Fruit fly (Drosophila melanogaster) whole organism, embryonic: ENCODE results near the gene Ir92a.

Experiments used
- Abd-B ChIP-seq: fragments of 200-800 bp; sonication (Bioruptor generic); optimal IDR thresholded peaks from 2 replicates; lab custom pipeline; 2018; ENCODE audit warnings: missing biosample characterization, mild to moderate bottlenecking, missing genetic modification characterization, moderate library complexity
- Blimp-1 ChIP-seq: fragments of 200-800 bp; sonication (Bioruptor generic); optimal IDR thresholded peaks from 3 replicates; lab custom pipeline; 2018; ENCODE audit warnings: missing biosample characterization, missing genetic modification characterization, mild to moderate bottlenecking, moderate library complexity, missing genetic modification reagents
- CG10267 ChIP-seq: fragments of 200-800 bp; sonication (Bioruptor generic); optimal IDR thresholded peaks from 2 replicates; lab custom pipeline; 2018; ENCODE audit warnings: missing biosample characterization, mild to moderate bottlenecking, missing genetic modification characterization, moderate library complexity
- CG11093 ChIP-seq: fragments of 200-800 bp; sonication (Bioruptor generic); IDR thresholded peaks from 3 replicates; pipeline ENCODE4 v1.3.6; 2022; ENCODE audit warnings: missing biosample characterization, missing genetic modification characterization
- CG13624 ChIP-seq: fragments of 200-800 bp; sonication (Bioruptor generic); optimal IDR thresholded peaks from 2 replicates; lab custom pipeline; 2016; ENCODE audit warnings: missing biosample characterization, missing genetic modification characterization
- CG14014 ChIP-seq: fragments of 200-800 bp; sonication (Bioruptor generic); IDR thresholded peaks from 2 replicates; pipeline ENCODE4 v1.3.6; 2022; ENCODE audit warnings: missing biosample characterization, missing genetic modification characterization
- CG14050 ChIP-seq: fragments of 200-800 bp; sonication (Bioruptor generic); IDR thresholded peaks from 3 replicates; pipeline ENCODE4 v1.3.6; 2022; ENCODE audit warnings: missing biosample characterization, missing genetic modification characterization
- CG15011 ChIP-seq: fragments of 200-800 bp; sonication (Bioruptor generic); optimal IDR thresholded peaks from 3 replicates; lab custom pipeline; 2018; ENCODE audit warnings: missing biosample characterization, mild to moderate bottlenecking, missing genetic modification characterization
- CG17359 ChIP-seq: fragments of 200-800 bp; sonication (Bioruptor generic); optimal IDR thresholded peaks from 3 replicates; lab custom pipeline; 2018; ENCODE audit warnings: missing biosample characterization, mild to moderate bottlenecking, missing genetic modification characterization, moderate library complexity
- CG17829 ChIP-seq: fragments of 200-800 bp; optimal IDR thresholded peaks from 2 replicates; lab custom pipeline; 2019; ENCODE audit warnings: missing biosample characterization, mild to moderate bottlenecking, missing genetic modification characterization, moderate library complexity
- CG1792 ChIP-seq: fragments of 200-800 bp; sonication (Bioruptor generic); optimal IDR thresholded peaks from 2 replicates; lab custom pipeline; 2016; ENCODE audit warnings: missing biosample characterization, missing genetic modification characterization
- CG18476 ChIP-seq: fragments of 200-800 bp; sonication (Bioruptor generic); optimal IDR thresholded peaks from 2 replicates; lab custom pipeline; 2016; ENCODE audit warnings: missing biosample characterization, mild to moderate bottlenecking, missing genetic modification characterization
- CG2712 ChIP-seq: fragments of 200-800 bp; optimal IDR thresholded peaks from 3 replicates; lab custom pipeline; 2019; ENCODE audit warnings: missing biosample characterization, mild to moderate bottlenecking, missing genetic modification characterization, moderate library complexity
- CG30431 ChIP-seq: fragments of 200-800 bp; sonication (Bioruptor generic); optimal IDR thresholded peaks from 2 replicates; lab custom pipeline; 2017; ENCODE audit warnings: missing biosample characterization, missing genetic modification characterization
- CG32772 ChIP-seq: fragments of 200-800 bp; sonication (Bioruptor generic); IDR thresholded peaks from 2 replicates; pipeline ENCODE4 v1.3.6; 2022; ENCODE audit warnings: missing biosample characterization, missing genetic modification characterization
- CG3281 ChIP-seq: fragments of 200-800 bp; sonication (Bioruptor generic); optimal IDR thresholded peaks from 3 replicates; lab custom pipeline; 2017; ENCODE audit warnings: missing biosample characterization, mild to moderate bottlenecking, missing genetic modification characterization
- CG33213 ChIP-seq: fragments of 200-800 bp; sonication (Bioruptor generic); optimal IDR thresholded peaks from 3 replicates; lab custom pipeline; 2016; ENCODE audit warnings: missing biosample characterization, missing genetic modification characterization
- CG6654 ChIP-seq: fragments of 200-800 bp; sonication (Bioruptor generic); optimal IDR thresholded peaks from 2 replicates; lab custom pipeline; 2017; ENCODE audit warnings: missing biosample characterization, mild to moderate bottlenecking, missing genetic modification characterization
- CG6689 ChIP-seq: fragments of 200-800 bp; sonication (Bioruptor generic); IDR thresholded peaks from 2 replicates; pipeline ENCODE4 v1.3.6; 2022; ENCODE audit warnings: missing biosample characterization, missing genetic modification characterization
- CG7839 ChIP-seq: fragments of 200-800 bp; sonication (Bioruptor generic); optimal IDR thresholded peaks from 3 replicates; lab custom pipeline; 2018; ENCODE audit warnings: missing biosample characterization, mild to moderate bottlenecking, missing genetic modification characterization, moderate library complexity
- CG8089 ChIP-seq: fragments of 200-800 bp; sonication (Bioruptor generic); optimal IDR thresholded peaks from 3 replicates; lab custom pipeline; 2016; ENCODE audit warnings: missing biosample characterization, missing genetic modification characterization
- CG8924 ChIP-seq: fragments of 200-800 bp; optimal IDR thresholded peaks from 3 replicates; lab custom pipeline; 2019; ENCODE audit warnings: missing biosample characterization, mild to moderate bottlenecking, missing genetic modification characterization, moderate library complexity
- D ChIP-seq, 2 experiments: fragments of 200-800 bp in 1 of 2; fragments of >200 bp in 1 of 2; sonication (Bioruptor generic) in 1 of 2; optimal IDR thresholded peaks; 2 replicates in 1 of 2; 3 replicates in 1 of 2; lab custom pipeline; 2017; ENCODE audit warnings: mild to moderate bottlenecking in 1 of 2, missing biosample characterization in 1 of 2, missing genetic modification characterization in 1 of 2, missing genetic modification reagents in 1 of 2
- Dad ChIP-seq: fragments of 200-800 bp; sonication (Bioruptor generic); optimal IDR thresholded peaks from 3 replicates; lab custom pipeline; 2016; ENCODE audit warnings: missing biosample characterization, missing genetic modification characterization
- Dip3 ChIP-seq: fragments of 200-800 bp; sonication (Bioruptor generic); optimal IDR thresholded peaks from 3 replicates; lab custom pipeline; 2016; ENCODE audit warnings: missing biosample characterization, missing genetic modification characterization
- Eip74EF ChIP-seq, 2 experiments: fragments of 200-800 bp in 1 of 2; fragments of >200 bp in 1 of 2; sonication (Bioruptor generic) in 1 of 2; optimal IDR thresholded peaks; 2 replicates each; lab custom pipeline; 2017 to 2019; ENCODE audit warnings: missing biosample characterization in 2 of 2, missing genetic modification characterization in 2 of 2, mild to moderate bottlenecking in 1 of 2, moderate library complexity in 1 of 2
- Fer1 ChIP-seq: fragments of 200-800 bp; sonication (Bioruptor generic); optimal IDR thresholded peaks from 2 replicates; lab custom pipeline; 2017; ENCODE audit warnings: missing biosample characterization, mild to moderate bottlenecking, missing genetic modification characterization
- Gug ChIP-seq: fragments of 200-800 bp; sonication (Bioruptor generic); IDR thresholded peaks from 4 replicates; pipeline ENCODE4 v1.3.6; 2022; ENCODE audit warnings: missing biosample characterization, missing genetic modification characterization
- Hr51 ChIP-seq, 2 experiments: fragments of 200-800 bp; sonication (Bioruptor generic); optimal IDR thresholded peaks; 2 replicates in 1 of 2; 3 replicates in 1 of 2; lab custom pipeline; 2016 to 2018; ENCODE audit warnings: missing biosample characterization in 2 of 2, missing genetic modification characterization in 2 of 2, mild to moderate bottlenecking in 1 of 2, moderate library complexity in 1 of 2
- Jarid2 ChIP-seq: fragments of 200-800 bp; sonication (Bioruptor generic); optimal IDR thresholded peaks from 3 replicates; lab custom pipeline; 2017; ENCODE audit warnings: mild to moderate bottlenecking, missing biosample characterization, missing genetic modification reagents, missing genetic modification characterization
- Meics ChIP-seq: fragments of 200-800 bp; sonication (Bioruptor generic); optimal IDR thresholded peaks from 2 replicates; lab custom pipeline; 2017; ENCODE audit warnings: missing biosample characterization, mild to moderate bottlenecking, missing genetic modification characterization
- Nf-YC ChIP-seq: fragments of 200-800 bp; optimal IDR thresholded peaks from 3 replicates; lab custom pipeline; 2019; ENCODE audit warnings: missing biosample characterization, mild to moderate bottlenecking, missing genetic modification characterization, moderate library complexity
- Ravus ChIP-seq: fragments of 200-800 bp; sonication (Bioruptor generic); IDR thresholded peaks from 2 replicates; pipeline ENCODE4 v1.3.6; 2022; ENCODE audit warnings: missing biosample characterization, missing genetic modification characterization
- bab2 ChIP-seq: fragments of 200-800 bp; sonication (Bioruptor generic); optimal IDR thresholded peaks from 2 replicates; lab custom pipeline; 2016; ENCODE audit warnings: missing biosample characterization, missing genetic modification characterization
- dmrt11E ChIP-seq: fragments of 200-800 bp; sonication (Bioruptor generic); optimal IDR thresholded peaks from 3 replicates; lab custom pipeline; 2018; ENCODE audit warnings: missing biosample characterization, mild to moderate bottlenecking, missing genetic modification characterization, moderate library complexity
- esg ChIP-seq: fragments of 200-800 bp; sonication (Bioruptor generic); conservative IDR thresholded peaks from 2 replicates; pipeline ENCODE4 v1.3.6; 2022; ENCODE audit warnings: missing biosample characterization, missing genetic modification characterization
- fd3F ChIP-seq: fragments of 200-800 bp; sonication (Bioruptor generic); optimal IDR thresholded peaks from 2 replicates; lab custom pipeline; 2018; ENCODE audit warnings: missing biosample characterization, mild to moderate bottlenecking, missing genetic modification characterization, moderate library complexity
- gce ChIP-seq: fragments of 200-800 bp; sonication (Bioruptor generic); IDR thresholded peaks from 3 replicates; pipeline ENCODE4 v1.3.6; 2022; ENCODE audit warnings: missing biosample characterization, missing genetic modification characterization
- hkb ChIP-seq, 2 experiments: fragments of 200-800 bp in 1 of 2; fragments of >200 bp in 1 of 2; sonication (Bioruptor generic) in 1 of 2; IDR thresholded peaks in 1 of 2; optimal IDR thresholded peaks in 1 of 2; 2 replicates each; pipeline versions ENCODE4 v1.3.6 to Lab custom; 2017 to 2022; ENCODE audit warnings: missing biosample characterization in 1 of 2, missing genetic modification characterization in 1 of 2
- ind ChIP-seq: fragments of 200-800 bp; sonication (Bioruptor generic); optimal IDR thresholded peaks from 3 replicates; lab custom pipeline; 2016; ENCODE audit warnings: missing biosample characterization, missing genetic modification characterization
- lmd ChIP-seq: fragments of 200-800 bp; sonication (Bioruptor generic); IDR thresholded peaks from 2 replicates; pipeline ENCODE4 v1.3.6; 2022; ENCODE audit warnings: missing biosample characterization, missing genetic modification characterization
- nau ChIP-seq: fragments of 200-800 bp; sonication (Bioruptor generic); optimal IDR thresholded peaks from 3 replicates; lab custom pipeline; 2017; ENCODE audit warnings: missing biosample characterization, mild to moderate bottlenecking, missing genetic modification characterization, missing genetic modification reagents
- ro ChIP-seq: fragments of 200-800 bp; sonication (Bioruptor generic); IDR thresholded peaks from 2 replicates; pipeline ENCODE4 v1.3.6; 2022; ENCODE audit warnings: missing biosample characterization, missing genetic modification characterization
- scrt ChIP-seq: fragments of 200-800 bp; sonication (Bioruptor generic); optimal IDR thresholded peaks from 2 replicates; lab custom pipeline; 2018; ENCODE audit warnings: missing biosample characterization, mild to moderate bottlenecking, missing genetic modification characterization, moderate library complexity
- sens ChIP-seq: fragments of 200-800 bp; sonication (Bioruptor generic); peaks from one replicate; lab custom pipeline; 2016; ENCODE audit warnings: missing biosample characterization, missing genetic modification characterization
- stc ChIP-seq: fragments of 200-800 bp; sonication (Bioruptor generic); IDR thresholded peaks from 2 replicates; pipeline ENCODE4 v1.3.6; 2022; ENCODE audit warnings: missing biosample characterization, missing genetic modification characterization
- tap ChIP-seq: fragments of 200-800 bp; optimal IDR thresholded peaks from 3 replicates; lab custom pipeline; 2019; ENCODE audit warnings: missing biosample characterization, mild to moderate bottlenecking, missing genetic modification characterization, moderate library complexity
- ttk ChIP-seq: fragments of 200-800 bp; sonication (Bioruptor generic); IDR thresholded peaks from 2 replicates; pipeline ENCODE4 v2.1.2; 2022; ENCODE audit warnings: missing biosample characterization, missing genetic modification characterization
- vvl ChIP-seq: fragments of 200-800 bp; sonication (Bioruptor generic); IDR thresholded peaks from 2 replicates; pipeline ENCODE4 v1.3.6; 2022; ENCODE audit warnings: missing biosample characterization, missing genetic modification characterization

The Ir92a gene

dm6 chr3R:20312838-20313237, 25.9 kb upstream of the Ir92a start:
- TF ChIP-seq CG33213 (GFP tag; lab: Kevin White, UChicago) (peak; percentile 30), CG10267 (tag; lab: Kevin White, UChicago) (peak; percentile 30), CG8924 (tag; lab: Kevin White, UChicago) (peak; percentile 30), scrt (GFP tag; lab: Kevin White, UChicago) (peak; percentile 34), CG14050 (GFP tag; lab: Robert Waterston, UW) (0 out of 3 replicates have a peak, but pooled peaks have one; percentile 16), Eip74EF (GFP tag; optimal IDR thresholded peaks at IDR 0.05; lab: Kevin White, UChicago) (peak in 1 of 2 experiments; percentile 12), CG13624 (peak; percentile 19), CG30431 (GFP tag; lab: Kevin White, UChicago) (no peak), ttk (no peak), CG1792 (no peak), CG32772 (GFP tag; lab: Robert Waterston, UW) (peak; percentile 29; the same call in 1 of the 2 replicates), CG8089 (no peak), tap (tag; lab: Kevin White, UChicago) (peak; percentile 44), CG11093 (GFP tag; lab: Robert Waterston, UW) (no peak), esg (GFP tag; lab: Robert Waterston, UW) (peak; percentile 47), Dad (GFP tag; lab: Kevin White, UChicago) (no peak), sens (GFP tag; lab: Kevin White, UChicago) (peak; percentile 62), stc (peak; percentile 40; the same call in 1 of the 2 replicates), Blimp-1 (GFP tag; lab: Kevin White, UChicago) (peak; percentile 42), lmd (GFP tag; lab: Robert Waterston, UW) (peak; percentile 53), ro (GFP tag; lab: Robert Waterston, UW) (no peak), dmrt11E (tag; lab: Kevin White, UChicago) (no peak), ind (GFP tag; lab: Kevin White, UChicago) (peak; percentile 44), bab2 (peak; percentile 15), hkb (optimal IDR thresholded peaks at IDR 0.05; lab: Kevin White, UChicago) (no peak), hkb (GFP tag; IDR thresholded peaks at IDR 0.05; lab: Robert Waterston, UW) (peak; percentile 72), CG15011 (GFP tag; lab: Kevin White, UChicago) (peak; percentile 47), CG17359 (peak; percentile 70), nau (GFP tag; lab: Kevin White, UChicago) (peak; percentile 69), Hr51 (GFP tag; optimal IDR thresholded peaks at IDR 0.05; lab: Kevin White, UChicago) (peak in 1 of 2 experiments; percentile 7), Abd-B (peak; percentile 28), Meics (GFP tag; lab: Kevin White, UChicago) (peak; percentile 80), Dip3 (GFP tag; lab: Kevin White, UChicago) (peak; percentile 63), CG7839 (tag; lab: Kevin White, UChicago) (peak; percentile 48), CG6689 (GFP tag; lab: Robert Waterston, UW) (peak; percentile 20; the same call in 1 of the 2 replicates), CG18476 (GFP tag; lab: Kevin White, UChicago) (peak; percentile 20), fd3F (GFP tag; lab: Kevin White, UChicago) (no peak), Ravus (GFP tag; lab: Robert Waterston, UW) (peak; percentile 13), Fer1 (GFP tag; lab: Kevin White, UChicago) (peak; percentile 52), CG6654 (peak; percentile 40), D (optimal IDR thresholded peaks at IDR 0.05; lab: Kevin White, UChicago) (no peak), D (GFP tag; optimal IDR thresholded peaks at IDR 0.05; lab: Kevin White, UChicago) (peak; percentile 6), gce (no peak), CG14014 (peak; percentile 5; the same call in 1 of the 2 replicates), Jarid2 (GFP tag; lab: Kevin White, UChicago) (peak; percentile 26), Gug (GFP tag; lab: Robert Waterston, UW) (peak; percentile 52; the same call in 1 of the 4 replicates), Nf-YC (tag; lab: Kevin White, UChicago) (peak; percentile 4), CG3281 (GFP tag; lab: Kevin White, UChicago) (peak; percentile 73), CG2712 (peak; percentile 57), vvl (GFP tag; lab: Robert Waterston, UW) (peak; percentile 62; the same call in 1 of the 2 replicates), CG17829 (peak; percentile 23)
